Worm (Caenorhabditis elegans): ENCODE measurements around the gene F16G10.3.

ce11 chrII:2380174-2380573 lies 8.0 kb downstream of the F16G10.3 start, which contains the start of gene F16G10.7:
- TF ChIP-seq snpc-4 (tag; optimal IDR thresholded peaks at IDR 0.05) (no peak), blmp-1 (tag; optimal IDR thresholded peaks at IDR 0.05; ENCODE audit: insufficient read depth) (no peak), ztf-11 (tag; optimal IDR thresholded peaks at IDR 0.05) (no peak), nhr-12 (tag; optimal IDR thresholded peaks at IDR 0.05) (no peak), aly-2 (tag; optimal IDR thresholded peaks at IDR 0.05) (no peak), nhr-77 (tag; optimal IDR thresholded peaks at IDR 0.05) (no peak), alr-1 (tag; optimal IDR thresholded peaks at IDR 0.05) (no peak), ceh-82 (tag; optimal IDR thresholded peaks at IDR 0.05) (no peak), ceh-16 (tag; optimal IDR thresholded peaks at IDR 0.05) (no peak), mab-5 (tag; optimal IDR thresholded peaks at IDR 0.05) (no peak), nhr-237 (tag; optimal IDR thresholded peaks at IDR 0.05) (no peak), unc-39 (tag; optimal IDR thresholded peaks at IDR 0.05) (no peak), nhr-11 (tag; optimal IDR thresholded peaks at IDR 0.05) (no peak), nhr-25 (tag; optimal IDR thresholded peaks at IDR 0.05) (no peak)
